Worm (Caenorhabditis elegans): ENCODE data around the gene Y67H2A.2.
A peak's percentile ranks its signal among the peaks of the same experiment; 100 is the strongest.

Gene Y67H2A.2

DNA sequence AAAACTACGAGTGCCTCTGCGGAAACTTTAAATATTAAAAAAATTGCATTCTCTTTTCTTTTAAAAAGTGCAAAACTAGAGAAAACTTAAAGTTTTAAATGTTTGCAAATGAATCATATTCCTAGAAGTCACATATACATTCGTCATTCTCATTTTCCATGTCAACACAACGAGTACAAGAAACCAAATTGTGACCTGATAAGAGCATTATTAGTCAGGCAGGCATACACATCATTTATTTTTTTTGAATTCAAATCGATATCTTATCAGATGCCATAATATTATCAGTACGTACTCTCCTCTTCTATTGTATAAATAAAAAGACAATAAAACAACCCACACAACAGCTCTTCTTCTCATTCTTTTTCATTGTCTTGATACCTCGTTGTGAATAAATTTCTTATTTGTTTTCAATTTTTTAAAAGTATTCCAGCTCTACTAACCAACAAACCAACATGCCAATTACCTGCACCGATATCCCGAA is 49.7 kb upstream of the Y67H2A.2 start, which contains the start of gene W02A2.9 (continued):
- no peak for TF ChIP-seq rec-8 (tag; optimal IDR thresholded peaks at IDR 0.05)
- no peak for TF ChIP-seq C06A6.2 (GFP tag; conservative IDR thresholded peaks at IDR 0.05)
- no peak for TF ChIP-seq ceh-58 (GFP tag; IDR thresholded peaks at IDR 0.05)
- TF ChIP-seq let-526 (GFP tag; IDR thresholded peaks at IDR 0.05), result no peak

- TF ChIP-seq hmg-20 (GFP tag; IDR thresholded peaks at IDR 0.05), result no peak
- no peak for TF ChIP-seq F23B12.7 (tag; optimal IDR thresholded peaks at IDR 0.05; ENCODE audit: insufficient read depth)
- TF ChIP-seq nhr-80 (tag; optimal IDR thresholded peaks at IDR 0.05), result peak; percentile 12
These were observed 48.5 kb upstream of the Y67H2A.2 start for ce11 chrIV:13346078-13346477.

- TF ChIP-seq Y53G8AR.9 (GFP tag; conservative IDR thresholded peaks at IDR 0.05) (no peak), ceh-40 (GFP tag; IDR thresholded peaks at IDR 0.05) (no peak), egl-44 (GFP tag; IDR thresholded peaks at IDR 0.05) (no peak), nhr-27 (tag; optimal IDR thresholded peaks at IDR 0.05) (no peak), mcd-1 (GFP tag; IDR thresholded peaks at IDR 0.05) (no peak), gei-17 (GFP tag; optimal IDR thresholded peaks at IDR 0.05) (no peak), dox-1 (GFP tag; IDR thresholded peaks at IDR 0.05) (no peak)
These were observed 44.9 kb upstream of the Y67H2A.2 start, which contains the start of gene W02A2.5 for ce11 chrIV:13342555-13342954. Gene W02A2.5, plus strand, starts transcription at chrIV:13342855.

DNA sequence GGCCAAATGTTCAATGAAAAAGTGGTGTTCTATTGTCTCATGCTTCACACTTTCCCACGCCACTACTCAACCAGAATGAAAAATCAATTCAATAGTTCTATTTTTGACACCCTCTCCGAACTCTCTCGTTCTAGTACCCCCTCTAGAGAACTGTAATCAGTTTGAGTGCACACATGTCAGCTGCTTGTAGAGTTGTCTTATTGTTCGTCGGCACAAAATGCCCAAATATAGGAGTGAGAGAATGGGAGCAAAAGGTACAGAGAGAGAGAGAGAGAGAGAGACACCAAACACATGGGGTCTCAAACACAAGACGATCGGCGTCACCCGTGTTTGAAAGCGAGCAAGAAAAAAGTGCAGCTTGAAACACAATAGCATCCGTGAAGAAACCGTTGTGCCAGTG is 36.7 kb upstream of the Y67H2A.2 start:
- TF ChIP-seq cebp-1 (GFP tag; IDR thresholded peaks at IDR 0.05), result no peak
- peak; percentile 60 for TF ChIP-seq cebp-1 (tag; optimal IDR thresholded peaks at IDR 0.05)
- no peak for TF ChIP-seq mxl-1 (tag; optimal IDR thresholded peaks at IDR 0.05)
- no peak for TF ChIP-seq F22D6.2 (tag; optimal IDR thresholded peaks at IDR 0.05)
- peak; percentile 14 for TF ChIP-seq atf-7 (tag; optimal IDR thresholded peaks at IDR 0.05)
- TF ChIP-seq attf-3 (GFP tag; conservative IDR thresholded peaks at IDR 0.05), result no peak
- TF ChIP-seq B0336.3 (GFP tag; IDR thresholded peaks at IDR 0.05), result peak; percentile 43; the same call in 1 of the 2 replicates
- TF ChIP-seq dpl-1 (GFP tag; optimal IDR thresholded peaks at IDR 0.05), result no peak
- 0 out of 2 replicates have a peak, but pooled peaks have one; percentile 41 for TF ChIP-seq dox-1 (GFP tag; IDR thresholded peaks at IDR 0.05)
- TF ChIP-seq nhr-80 (tag; optimal IDR thresholded peaks at IDR 0.05), result peak; percentile 92
- TF ChIP-seq hrde-1 (tag; optimal IDR thresholded peaks at IDR 0.05; ENCODE audit: borderline replicate concordance), result no peak
- TF ChIP-seq ztf-18 (tag; optimal IDR thresholded peaks at IDR 0.05), result no peak
- TF ChIP-seq F57C9.4 (tag; optimal IDR thresholded peaks at IDR 0.05), result no peak
- TF ChIP-seq snpc-4 (GFP tag; optimal IDR thresholded peaks at IDR 0.05), result no peak
- TF ChIP-seq snpc-4 (tag; optimal IDR thresholded peaks at IDR 0.05), result peak in 1 of 4 experiments; percentile 2
- no peak for TF ChIP-seq unc-62 (GFP tag; optimal IDR thresholded peaks at IDR 0.05)
- no peak for TF ChIP-seq rec-8 (tag; optimal IDR thresholded peaks at IDR 0.05)
- TF ChIP-seq F33H1.4 (GFP tag; IDR thresholded peaks at IDR 0.05), result no peak
- TF ChIP-seq mcd-1 (GFP tag; IDR thresholded peaks at IDR 0.05), result no peak
- TF ChIP-seq nfyb-1 (GFP tag; IDR thresholded peaks at IDR 0.05), result 0 out of 2 replicates have a peak, but pooled peaks have one; percentile 29
- no peak for TF ChIP-seq ceh-58 (GFP tag; IDR thresholded peaks at IDR 0.05)
- peak; percentile 18 for TF ChIP-seq ztf-26 (tag; optimal IDR thresholded peaks at IDR 0.05)
- no peak for TF ChIP-seq him-1 (tag; optimal IDR thresholded peaks at IDR 0.05)
- no peak for TF ChIP-seq pbrm-1 (GFP tag; IDR thresholded peaks at IDR 0.05)
- no peak for TF ChIP-seq T26A5.8 (tag; optimal IDR thresholded peaks at IDR 0.05)
- TF ChIP-seq attf-5 (GFP tag; optimal IDR thresholded peaks at IDR 0.05), result peak; percentile 11

Data from whole organism, young adult.